Fruit fly (Drosophila melanogaster) whole organism, pupa: ENCODE measurements around the gene CG4520.

ENCODE experiments used
- CG10348 ChIP-seq: fragments of 200-800 bp; sonication (Bioruptor generic); IDR thresholded peaks from 2 replicates; pipeline ENCODE4 v1.3.6; 2022; ENCODE audit warnings: missing biosample characterization, missing genetic modification characterization
- CG13204 ChIP-seq: fragments of 200-800 bp; sonication (Bioruptor generic); optimal IDR thresholded peaks from 2 replicates; lab custom pipeline; 2018; ENCODE audit warnings: missing biosample characterization, mild to moderate bottlenecking, missing genetic modification characterization, moderate library complexity
- CG15710 ChIP-seq: fragments of 200-800 bp; sonication (Bioruptor generic); optimal IDR thresholded peaks from 2 replicates; lab custom pipeline; 2018; ENCODE audit warnings: missing biosample characterization, mild to moderate bottlenecking, missing genetic modification characterization, moderate library complexity
- CG17806 ChIP-seq: fragments of 200-800 bp; sonication (Bioruptor generic); optimal IDR thresholded peaks from 2 replicates; lab custom pipeline; 2018; ENCODE audit warnings: missing biosample characterization, mild to moderate bottlenecking, missing genetic modification characterization, moderate library complexity
- CG34367 ChIP-seq: fragments of 200-800 bp; sonication (Bioruptor generic); optimal IDR thresholded peaks from 2 replicates; lab custom pipeline; 2018; ENCODE audit warnings: missing biosample characterization, mild to moderate bottlenecking, missing genetic modification characterization
- CG4496 ChIP-seq: fragments of 200-800 bp; sonication (Bioruptor generic); IDR thresholded peaks from 3 replicates; pipeline ENCODE4 v1.3.6; 2022; ENCODE audit warnings: missing biosample characterization, missing genetic modification characterization
- CG8301 ChIP-seq: fragments of 200-800 bp; sonication (Bioruptor generic); optimal IDR thresholded peaks from 2 replicates; lab custom pipeline; 2018; ENCODE audit warnings: missing biosample characterization, mild to moderate bottlenecking, missing genetic modification characterization
- D1 ChIP-seq: fragments of 200-800 bp; sonication (Bioruptor generic); optimal IDR thresholded peaks from 2 replicates; lab custom pipeline; 2018; ENCODE audit warnings: missing biosample characterization, mild to moderate bottlenecking, missing genetic modification characterization, moderate library complexity
- Ets98B ChIP-seq: fragments of 200-800 bp; sonication (Bioruptor generic); IDR thresholded peaks from 2 replicates; pipeline ENCODE4 v1.3.6; 2022; ENCODE audit warnings: missing biosample characterization, missing genetic modification characterization
- Pif1A ChIP-seq: fragments of 200-800 bp; sonication (Bioruptor generic); optimal IDR thresholded peaks from 3 replicates; lab custom pipeline; 2016; ENCODE audit warnings: missing biosample characterization, missing genetic modification characterization
- Pif1B ChIP-seq: fragments of 200-800 bp; sonication (Bioruptor generic); optimal IDR thresholded peaks from 3 replicates; lab custom pipeline; 2016; ENCODE audit warnings: missing biosample characterization, missing genetic modification characterization
- fd96Ca ChIP-seq: fragments of 200-800 bp; sonication (Bioruptor generic); IDR thresholded peaks from 3 replicates; pipeline ENCODE4 v1.3.6; 2022; ENCODE audit warnings: missing biosample characterization, missing genetic modification characterization
- gl ChIP-seq: fragments of 200-800 bp; sonication (Bioruptor generic); optimal IDR thresholded peaks from 2 replicates; lab custom pipeline; 2018; ENCODE audit warnings: missing biosample characterization, mild to moderate bottlenecking, missing genetic modification characterization

The CG4520 gene

DNA sequence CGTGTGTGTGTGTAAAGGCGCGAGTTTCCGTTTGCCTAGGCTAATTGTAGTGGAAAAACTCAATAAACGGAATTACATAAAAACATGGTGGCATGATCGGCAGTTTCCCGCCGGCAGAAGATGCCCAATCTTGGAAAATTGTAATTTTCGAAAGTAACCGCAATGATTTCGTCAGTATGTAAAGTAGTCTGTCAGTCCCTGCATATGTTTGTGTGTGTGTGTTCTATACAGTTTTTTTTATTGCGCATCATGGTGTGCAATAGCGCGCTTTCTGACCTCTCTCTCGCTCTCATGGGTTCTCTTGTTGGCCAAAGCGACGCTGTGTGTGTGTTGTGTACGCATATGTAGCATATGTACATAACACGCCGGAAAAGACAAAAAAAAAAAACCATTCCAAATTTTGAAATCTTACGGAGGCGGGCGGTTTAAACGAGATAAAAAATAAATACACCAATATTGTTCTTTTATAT lies 49.8 kb downstream of the CG4520 start:
- peak; percentile 17 for TF ChIP-seq CG13204 (GFP tag; lab: Kevin White, UChicago)
- peak; percentile 42 for TF ChIP-seq Pif1B (GFP tag; lab: Kevin White, UChicago)
- peak; percentile 70; the same call in 2 of the 3 replicates for TF ChIP-seq CG4496 (GFP tag; lab: Robert Waterston, UW)
- TF ChIP-seq Pif1A (GFP tag; lab: Kevin White, UChicago): no peak
- peak; percentile 45; the same call in 1 of the 3 replicates for TF ChIP-seq fd96Ca (GFP tag; lab: Robert Waterston, UW)
- peak; percentile 28; the same call in 1 of the 2 replicates for TF ChIP-seq Ets98B (GFP tag; lab: Robert Waterston, UW)
- TF ChIP-seq D1 (tag; lab: Kevin White, UChicago): no peak
- peak; percentile 32 for TF ChIP-seq CG8301
- TF ChIP-seq CG17806 (tag; lab: Kevin White, UChicago): no peak
- TF ChIP-seq CG15710: peak; percentile 21
- TF ChIP-seq gl (tag; lab: Kevin White, UChicago): peak; percentile 23
- peak; percentile 32 for TF ChIP-seq CG34367 (tag; lab: Kevin White, UChicago)
- TF ChIP-seq CG10348: no peak
